Fruit fly (Drosophila melanogaster): Measurements from ENCODE around the gene fbl.

fbl gene

DNA sequence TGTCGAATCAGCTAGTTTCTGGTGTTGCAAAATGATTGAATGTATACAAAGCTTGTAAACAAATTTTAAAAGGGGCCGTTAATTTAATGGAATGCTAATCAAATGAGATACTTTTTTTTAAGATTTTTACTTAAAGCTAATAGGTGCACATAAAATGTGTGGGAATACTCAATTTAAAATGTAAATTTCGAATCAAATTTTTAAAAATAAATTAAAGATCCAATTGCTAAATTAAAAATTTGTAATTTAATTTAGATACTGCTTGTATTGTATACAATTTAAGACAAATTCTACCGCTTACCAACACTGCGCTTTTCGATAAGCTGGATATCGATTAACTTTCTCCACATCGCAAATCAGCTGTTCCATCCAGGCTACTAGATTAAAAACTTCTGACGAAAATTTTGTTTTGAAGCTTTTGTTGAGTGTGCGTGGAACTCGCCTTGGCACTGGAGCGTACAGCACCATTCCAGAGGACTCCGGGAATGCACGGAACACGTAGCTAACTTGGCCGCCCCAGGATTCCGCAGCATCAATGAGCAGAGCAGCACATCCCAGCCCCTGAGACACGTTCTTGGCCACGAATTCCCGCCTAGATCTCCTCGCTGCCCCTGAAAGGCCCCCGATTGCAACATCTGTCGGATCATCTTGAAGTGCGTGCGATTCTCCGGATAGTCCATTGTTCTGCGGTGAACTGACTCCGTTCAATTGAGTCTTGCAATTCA lies at the start of gene fbl, which contains the start of gene CG5498:
fbl (plus strand) TSS at position 344 of the 725 bp plus-strand sequence.
CG5498 (minus strand) TSS at position 24 of the 725 bp plus-strand sequence.
- TF ChIP-seq CG8478 (optimal IDR thresholded peaks at IDR 0.05) (no peak), CTCF (optimal IDR thresholded peaks at IDR 0.05) (no peak)

DNA sequence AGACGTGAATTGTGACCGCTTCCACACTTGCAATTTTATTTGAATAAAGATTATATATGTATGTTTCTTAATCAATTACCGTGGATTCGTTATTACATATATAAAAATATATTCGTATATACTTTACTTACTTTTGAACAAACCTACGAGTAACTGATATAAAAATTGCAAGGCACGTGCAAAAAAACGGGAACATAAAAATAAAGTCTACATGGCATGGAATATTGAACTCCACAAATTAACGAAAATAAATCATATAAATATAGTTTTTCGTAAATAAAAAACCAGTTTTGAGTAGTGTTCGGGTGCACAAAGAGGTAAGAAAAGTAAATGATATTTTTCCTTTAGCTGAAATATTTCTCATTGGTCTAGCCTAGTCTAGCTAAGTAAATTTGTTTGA lies 41.9 kb upstream of the fbl start, which contains the start of gene Spn77Bc:
Spn77Bc (plus strand) TSS at position 301 of the 400 bp plus-strand sequence.
- TF ChIP-seq CG8478 (optimal IDR thresholded peaks at IDR 0.05) (no peak), CTCF (optimal IDR thresholded peaks at IDR 0.05) (no peak)

DNA sequence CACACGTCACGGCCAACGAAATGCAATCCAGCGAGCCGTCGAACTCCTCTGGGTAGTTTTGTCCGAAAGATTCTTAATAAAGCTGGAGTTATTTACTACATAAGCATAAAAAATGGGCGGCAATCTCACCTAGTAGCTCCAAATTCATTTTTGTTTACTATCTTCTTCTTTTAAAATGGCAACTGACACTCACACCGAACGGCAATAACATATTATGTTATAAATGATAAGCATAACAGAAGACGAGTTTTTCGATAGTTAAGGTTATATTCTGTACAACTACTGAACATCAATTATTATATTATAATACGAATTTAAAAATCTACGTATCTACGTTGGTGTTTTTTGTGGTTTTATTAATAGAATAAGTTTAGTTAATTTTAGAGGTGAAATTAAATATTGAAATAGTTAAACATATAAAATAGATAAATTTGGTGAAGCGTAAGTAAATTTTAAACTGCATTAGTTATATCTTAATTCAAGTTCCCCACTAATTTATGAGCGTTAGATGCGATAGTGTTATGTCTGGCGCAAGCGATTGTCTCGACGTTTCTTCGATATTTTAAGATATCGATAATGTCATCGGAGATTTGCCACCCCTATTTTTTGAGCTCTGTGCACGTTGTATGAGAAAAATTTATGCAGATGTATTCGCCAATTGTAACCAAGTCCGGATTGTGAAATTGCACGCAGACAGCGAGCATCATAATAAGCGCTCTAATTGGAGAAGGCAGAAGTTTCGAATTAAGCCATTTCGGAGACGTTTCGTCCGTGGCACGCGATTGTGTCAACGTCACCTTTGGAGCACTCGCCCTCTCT lies 36.3 kb upstream of the fbl start, which contains the start of the genes Rbbp5 and eRF1:
Rbbp5 (minus strand) TSS at position 181 of the 819 bp plus-strand sequence.
eRF1 (plus strand) TSS at position 594 of the 819 bp plus-strand sequence.
- TF ChIP-seq CTCF (optimal IDR thresholded peaks at IDR 0.05) (no peak), CG8478 (optimal IDR thresholded peaks at IDR 0.05) (no peak)

DNA sequence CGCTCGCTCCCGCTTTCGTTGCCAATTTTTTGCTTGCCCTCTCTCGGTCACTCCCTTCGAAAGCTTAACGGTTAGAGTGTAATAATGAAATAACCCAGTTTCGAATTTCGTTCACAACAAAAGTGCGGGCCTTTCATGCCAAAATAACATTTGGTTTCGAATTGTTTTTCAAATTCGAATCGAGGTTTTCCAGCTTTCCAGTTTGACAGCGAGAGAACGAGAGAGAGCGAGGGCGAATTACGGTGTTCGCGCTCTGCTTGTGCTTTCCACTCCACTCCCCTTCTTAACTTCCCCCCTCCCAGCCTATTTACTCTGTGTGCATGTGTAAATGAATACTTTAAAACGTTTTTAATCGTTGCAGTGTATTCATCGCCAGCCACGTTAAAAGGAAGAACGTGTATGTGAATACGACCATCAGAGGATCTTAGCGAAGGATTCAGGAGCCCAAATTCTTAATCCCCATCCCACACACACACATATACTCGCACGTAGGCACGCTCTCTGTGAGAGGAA lies 35.6 kb upstream of the fbl start:
- TF ChIP-seq CG8478 (optimal IDR thresholded peaks at IDR 0.05) (no peak), CTCF (optimal IDR thresholded peaks at IDR 0.05) (no peak)

DNA sequence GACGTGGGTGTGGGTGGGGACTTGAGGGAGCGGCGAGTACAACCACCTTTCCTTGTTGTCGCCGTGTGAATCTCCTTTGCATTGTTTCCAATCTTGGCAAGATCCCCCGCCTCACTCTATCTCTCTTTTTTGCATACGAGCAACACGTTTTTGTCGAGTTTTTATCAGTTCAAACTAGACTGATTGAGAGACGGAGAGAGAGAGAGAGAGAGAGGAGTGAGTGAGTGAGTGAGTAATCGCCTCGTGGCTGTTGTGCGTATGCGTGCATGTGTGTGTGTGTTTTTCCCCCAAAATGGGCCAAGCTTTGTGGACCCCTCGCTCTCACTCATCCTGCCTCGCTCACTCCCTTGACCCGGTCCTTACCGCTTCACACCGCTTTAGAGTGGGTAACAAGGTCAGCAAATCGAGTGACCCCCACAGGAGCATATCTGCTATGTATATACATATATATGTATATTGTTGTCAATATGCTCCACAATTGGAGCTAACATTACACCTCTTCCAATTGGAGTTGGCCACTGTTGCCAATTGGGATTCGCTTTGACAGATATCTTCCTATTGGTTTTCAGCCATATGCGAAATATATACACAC lies 34.8 kb upstream of the fbl start:
- TF ChIP-seq CG8478 (optimal IDR thresholded peaks at IDR 0.05) (no peak), CTCF (optimal IDR thresholded peaks at IDR 0.05) (no peak)

DNA sequence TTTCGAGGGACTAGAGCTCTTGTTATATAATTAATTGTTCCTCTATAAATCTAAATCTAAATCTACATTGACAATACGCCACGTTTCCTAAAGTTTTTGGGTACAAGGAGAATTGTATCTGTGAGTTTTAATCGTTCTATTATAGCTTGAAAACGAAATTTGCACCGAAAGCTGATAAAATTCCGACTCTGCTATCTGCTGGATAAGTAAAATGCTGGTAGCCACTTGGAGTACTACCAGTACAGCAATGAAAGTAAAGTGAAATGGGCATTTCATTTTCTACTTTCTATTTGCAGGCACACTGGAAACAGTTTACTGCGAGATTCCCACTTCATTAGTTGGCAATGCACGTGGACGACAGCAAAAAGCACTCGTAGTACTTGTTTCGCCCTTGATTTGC lies 31.1 kb upstream of the fbl start, which contains the start of gene CG5618:
CG5618 (plus strand) TSS at position 301 of the 400 bp plus-strand sequence.
- TF ChIP-seq CG8478 (optimal IDR thresholded peaks at IDR 0.05) (no peak), CTCF (optimal IDR thresholded peaks at IDR 0.05) (no peak)

DNA sequence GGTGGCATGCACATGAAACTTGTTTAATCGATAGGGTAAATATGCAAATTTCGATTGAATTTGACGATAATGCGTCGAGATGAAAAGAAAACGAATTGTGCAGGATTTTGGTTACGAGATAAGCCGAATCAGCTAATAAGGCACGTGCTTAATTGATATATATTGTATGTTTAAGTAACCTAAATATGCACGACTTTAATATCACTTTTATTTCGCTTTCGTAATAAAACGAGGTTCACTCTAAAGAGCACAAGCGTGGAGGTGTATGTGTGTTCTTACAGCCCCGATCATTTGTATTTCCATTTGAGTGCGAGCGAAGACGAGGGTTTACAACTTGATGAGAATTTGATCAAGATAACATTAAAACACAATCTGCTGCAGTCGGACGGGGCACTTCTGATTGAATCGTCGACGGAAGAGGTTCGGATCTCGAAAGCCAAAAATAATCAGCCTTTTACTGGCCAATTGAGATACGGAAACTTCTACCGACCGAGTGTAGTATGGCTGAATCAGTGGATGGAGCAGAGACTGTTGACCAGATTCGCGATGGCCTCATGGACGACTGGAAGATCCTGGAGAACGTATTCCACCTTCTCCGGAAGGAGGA lies 30.4 kb upstream of the fbl start:
- TF ChIP-seq CG8478 (optimal IDR thresholded peaks at IDR 0.05) (no peak), CTCF (optimal IDR thresholded peaks at IDR 0.05) (no peak)

DNA sequence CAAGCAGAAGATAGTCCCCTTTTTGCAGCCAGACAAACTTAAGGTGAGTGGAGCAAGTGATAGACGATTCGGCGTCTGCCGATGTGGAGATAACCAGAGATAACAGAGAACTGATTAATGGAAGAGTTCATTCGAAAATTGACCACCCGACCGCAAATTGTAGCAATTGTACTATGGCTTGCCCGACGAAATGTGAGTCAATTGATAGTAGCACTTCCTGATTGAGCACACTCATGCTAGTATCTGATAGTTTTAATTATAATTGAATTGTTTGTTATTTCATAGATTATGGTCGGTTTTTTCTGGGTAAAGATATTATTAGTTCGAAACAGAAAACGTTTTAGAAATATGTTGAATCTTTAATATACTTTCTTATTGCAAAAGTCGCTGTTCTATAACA lies 29.9 kb upstream of the fbl start:
- TF ChIP-seq CTCF (optimal IDR thresholded peaks at IDR 0.05) (no peak), CG8478 (optimal IDR thresholded peaks at IDR 0.05) (no peak)

DNA sequence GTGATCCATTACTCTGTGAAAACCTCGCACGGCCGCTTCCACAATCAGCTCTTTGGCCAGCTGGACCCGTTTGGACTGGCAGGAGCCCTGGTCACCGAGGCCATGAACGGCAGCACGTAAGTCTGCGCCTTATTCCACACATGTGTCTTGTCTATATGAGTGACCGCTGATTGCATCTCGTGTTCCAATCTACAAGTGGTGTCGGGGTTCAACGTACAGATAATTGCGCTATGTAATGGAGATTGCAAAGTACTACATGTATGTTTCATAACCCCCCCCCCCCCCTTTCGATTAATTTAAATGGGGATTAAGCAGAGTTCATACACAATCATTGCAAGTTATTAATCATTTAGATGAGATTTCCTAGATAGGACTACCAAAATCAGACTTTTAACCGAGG lies 29.4 kb upstream of the fbl start:
- TF ChIP-seq CTCF (optimal IDR thresholded peaks at IDR 0.05) (no peak), CG8478 (optimal IDR thresholded peaks at IDR 0.05) (no peak)

DNA sequence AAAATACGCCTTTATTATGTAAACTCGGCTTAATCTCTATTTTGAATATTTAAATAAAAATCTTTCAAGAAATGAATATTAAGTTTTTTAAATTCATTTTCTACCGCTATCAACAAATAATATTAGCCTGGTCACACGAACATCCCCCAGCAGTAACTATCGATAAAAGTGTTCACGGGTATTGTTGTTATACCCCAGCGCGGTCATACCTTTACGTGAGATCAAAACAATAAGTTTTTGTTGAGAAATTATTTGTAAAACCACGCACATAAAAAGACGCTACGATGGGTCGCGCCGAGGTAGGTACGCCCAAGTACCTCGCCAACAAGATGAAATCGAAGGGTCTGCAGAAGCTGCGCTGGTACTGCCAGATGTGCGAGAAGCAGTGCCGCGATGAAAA lies 27.6 kb upstream of the fbl start, which contains the start of gene kin17:
kin17 (plus strand) TSS at position 195 of the 400 bp plus-strand sequence.
- no peak for TF ChIP-seq CG8478 (optimal IDR thresholded peaks at IDR 0.05)
- no peak for TF ChIP-seq CTCF (optimal IDR thresholded peaks at IDR 0.05)

DNA sequence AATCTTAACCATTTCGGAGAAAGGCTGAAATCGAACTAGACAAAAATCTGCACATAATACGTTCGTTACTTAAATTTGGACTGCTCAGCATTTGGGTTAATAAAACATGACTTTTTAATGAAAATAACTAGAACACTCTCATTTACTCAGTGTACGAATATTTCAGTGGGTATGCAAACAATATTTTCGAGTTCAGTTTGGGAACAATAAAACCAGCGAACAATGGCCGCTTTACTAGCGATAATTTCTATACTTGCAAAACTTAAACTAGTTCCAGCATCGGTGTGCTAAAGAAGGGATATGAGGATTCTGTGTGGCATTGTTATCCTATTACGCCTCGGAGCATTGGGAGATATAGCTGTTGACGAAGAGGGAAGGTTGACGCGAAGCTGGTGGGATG lies 26.0 kb upstream of the fbl start, which contains the start of gene CG5665:
CG5665 (plus strand) TSS at position 301 of the 400 bp plus-strand sequence.
- TF ChIP-seq CTCF (optimal IDR thresholded peaks at IDR 0.05) (no peak), CG8478 (optimal IDR thresholded peaks at IDR 0.05) (no peak)

DNA sequence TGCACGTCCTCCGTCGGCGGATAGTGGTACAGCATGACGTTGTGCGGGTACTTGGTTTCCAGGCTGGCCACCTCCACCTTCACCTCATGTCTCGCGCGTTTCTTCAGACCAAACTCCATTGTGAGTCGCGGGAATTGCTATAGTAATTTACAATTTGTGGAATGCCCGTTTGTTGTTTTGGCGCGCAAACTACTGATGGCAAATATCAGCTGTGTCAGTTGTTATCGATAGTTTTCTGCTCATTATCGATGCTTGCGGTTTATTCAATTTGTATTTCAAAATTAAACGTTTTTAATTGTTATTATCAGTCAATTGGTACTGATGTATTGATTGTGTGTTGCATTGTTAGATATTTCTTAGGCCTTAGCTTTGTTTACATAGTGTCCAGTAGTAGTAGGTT lies 22.8 kb upstream of the fbl start, which contains the start of gene Prim2:
Prim2 (minus strand) TSS at position 197 of the 400 bp plus-strand sequence.
- no peak for TF ChIP-seq CTCF (optimal IDR thresholded peaks at IDR 0.05)
- no peak for TF ChIP-seq CG8478 (optimal IDR thresholded peaks at IDR 0.05)

DNA sequence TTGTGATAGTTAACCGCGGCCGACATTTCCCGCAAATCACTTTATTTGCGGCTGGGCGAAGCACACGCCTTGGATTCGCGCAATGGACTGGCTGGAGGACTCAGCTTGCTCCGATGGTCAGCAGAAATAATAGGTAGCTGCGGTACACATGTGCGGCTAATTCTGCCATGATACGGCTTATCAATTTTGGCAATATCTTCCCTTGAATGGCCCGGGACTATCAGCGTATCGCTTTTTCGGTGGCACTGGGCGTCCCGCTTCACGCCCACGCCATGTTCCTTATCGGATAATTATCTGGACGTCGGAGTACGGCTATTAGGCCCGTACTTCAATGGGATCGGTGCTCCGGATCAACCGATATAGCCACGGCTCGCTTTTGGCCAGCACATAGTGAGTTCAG lies 18.2 kb upstream of the fbl start:
- TF ChIP-seq CTCF (optimal IDR thresholded peaks at IDR 0.05) = no peak
- TF ChIP-seq CG8478 (optimal IDR thresholded peaks at IDR 0.05) = no peak

DNA sequence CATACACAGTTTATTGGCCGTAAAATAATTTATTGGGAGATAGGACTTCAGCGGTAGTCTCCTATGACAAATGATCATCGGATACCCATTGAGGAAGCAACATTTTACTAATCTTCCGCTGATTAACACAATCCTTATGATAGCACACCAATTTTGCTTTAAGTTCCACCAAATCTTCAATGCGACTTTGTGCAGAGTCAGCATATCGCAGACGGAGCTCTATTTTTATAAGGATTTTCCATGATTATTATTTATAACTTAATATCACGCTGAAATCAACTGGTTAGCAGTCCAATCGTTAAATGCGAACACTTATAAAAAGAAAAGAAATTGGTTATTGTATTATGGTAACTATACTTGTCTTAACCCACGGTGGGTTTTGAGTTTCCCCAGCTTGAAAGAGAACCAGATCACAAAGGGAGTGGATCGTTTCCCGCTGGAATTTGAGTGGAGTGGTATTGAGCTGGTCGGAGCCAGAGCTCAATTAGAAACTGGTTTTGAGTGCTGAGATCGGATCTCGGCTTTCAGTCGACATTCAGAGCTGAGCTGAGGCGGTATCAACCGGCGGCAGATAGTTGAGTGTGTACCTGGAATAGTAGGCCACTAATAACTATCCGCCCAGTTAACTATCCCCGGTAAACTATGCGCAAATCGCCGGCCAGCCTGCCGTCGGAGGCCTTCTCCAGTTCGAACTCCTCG lies 17.4 kb upstream of the fbl start, which contains the start of the genes Toll-9 and in:
Toll-9 (minus strand) TSS at position 51 of the 699 bp plus-strand sequence.
in (plus strand) TSS at position 525 of the 699 bp plus-strand sequence.
- TF ChIP-seq CTCF (optimal IDR thresholded peaks at IDR 0.05) = no peak
- no peak for TF ChIP-seq CG8478 (optimal IDR thresholded peaks at IDR 0.05)

Measured in S2 (cell line).